Worm (Caenorhabditis elegans): ENCODE data around the gene srh-292.

Gene srh-292

DNA sequence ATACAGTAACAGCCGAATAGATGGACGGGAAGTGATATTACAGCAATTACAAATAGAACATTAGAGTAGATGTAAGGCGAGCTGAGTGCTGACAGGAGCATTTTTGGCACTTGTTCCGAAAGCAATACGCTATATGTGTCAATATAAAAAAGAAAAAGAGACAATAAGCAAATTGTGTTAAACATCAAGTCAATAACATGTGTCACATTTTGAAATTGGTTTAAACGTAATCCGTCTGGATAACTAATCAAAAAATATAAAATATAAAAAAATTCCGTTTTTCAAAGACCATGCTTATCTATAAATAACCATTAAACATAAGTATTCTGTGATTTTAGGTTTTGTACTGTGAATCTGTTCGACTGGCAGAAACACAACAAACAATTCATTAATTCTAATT lies 6.9 kb upstream of the srh-292 start, which contains the start of gene srh-288:
TSS of gene srh-288 (minus strand) at position 101 of the 400 bp plus-strand sequence.
- no peak for TF ChIP-seq nhr-47 (tag; optimal IDR thresholded peaks at IDR 0.05)

ce11 chrV:17798789-17799188 lies 3.8 kb upstream of the srh-292 start, which contains the start of gene srx-18:
TSS of gene srx-18 (minus strand) at chrV:17798889.
- no peak for TF ChIP-seq aha-1 (tag; optimal IDR thresholded peaks at IDR 0.05)
- TF ChIP-seq snpc-4 (tag; optimal IDR thresholded peaks at IDR 0.05), result no peak
- no peak for TF ChIP-seq elt-3 (tag; optimal IDR thresholded peaks at IDR 0.05)
- no peak for TF ChIP-seq ztf-4 (tag; optimal IDR thresholded peaks at IDR 0.05)
- no peak for TF ChIP-seq nhr-84 (tag; optimal IDR thresholded peaks at IDR 0.05)
- TF ChIP-seq fos-1 (tag; optimal IDR thresholded peaks at IDR 0.05), result no peak
- TF ChIP-seq unc-30 (tag; optimal IDR thresholded peaks at IDR 0.05), result no peak
- no peak for TF ChIP-seq nhr-19 (GFP tag; conservative IDR thresholded peaks at IDR 0.05)
- no peak for TF ChIP-seq dpl-1 (GFP tag; optimal IDR thresholded peaks at IDR 0.05)
- TF ChIP-seq zip-4 (GFP tag; optimal IDR thresholded peaks at IDR 0.05), result no peak
- no peak for TF ChIP-seq ceh-82 (tag; optimal IDR thresholded peaks at IDR 0.05)
- TF ChIP-seq nhr-85 (tag), result no peak

DNA sequence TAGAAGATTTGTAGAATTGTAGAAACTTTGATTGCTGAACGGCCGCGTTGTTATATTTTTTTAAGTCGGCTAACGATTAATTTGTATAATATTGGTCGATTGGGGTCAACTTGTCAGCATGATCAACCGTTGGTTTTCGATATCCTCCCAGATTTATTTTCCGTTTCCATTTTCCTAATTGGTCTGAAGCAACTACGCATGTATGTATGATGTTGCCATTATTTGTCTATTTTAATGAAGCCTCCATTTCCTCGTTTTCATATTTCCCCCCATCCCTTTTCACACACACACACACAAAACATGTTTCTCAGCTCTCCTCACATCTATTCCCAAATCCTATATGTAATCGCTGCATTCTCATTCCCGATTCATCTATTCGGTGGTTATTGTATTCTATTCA lies 2.0 kb upstream of the srh-292 start, which contains the start of gene srh-287:
TSS of gene srh-287 (plus strand) at position 301 of the 400 bp plus-strand sequence.
- TF ChIP-seq F16B12.6 (tag; optimal IDR thresholded peaks at IDR 0.05) (no peak), mdl-1 (tag; optimal IDR thresholded peaks at IDR 0.05) (no peak), lin-15B (tag; optimal IDR thresholded peaks at IDR 0.05) (no peak), lsy-2 (tag; optimal IDR thresholded peaks at IDR 0.05) (no peak), pax-3 (tag; optimal IDR thresholded peaks at IDR 0.05) (no peak), efl-3 (GFP tag; optimal IDR thresholded peaks at IDR 0.05) (no peak), pqm-1 (tag; optimal IDR thresholded peaks at IDR 0.05) (no peak), egl-27 (tag; optimal IDR thresholded peaks at IDR 0.05) (no peak), nhr-28 (tag; optimal IDR thresholded peaks at IDR 0.05) (no peak), tlp-1 (tag; optimal IDR thresholded peaks at IDR 0.05) (no peak), jun-1 (tag; optimal IDR thresholded peaks at IDR 0.05) (no peak), snpc-4 (tag; optimal IDR thresholded peaks at IDR 0.05) (no peak)

DNA sequence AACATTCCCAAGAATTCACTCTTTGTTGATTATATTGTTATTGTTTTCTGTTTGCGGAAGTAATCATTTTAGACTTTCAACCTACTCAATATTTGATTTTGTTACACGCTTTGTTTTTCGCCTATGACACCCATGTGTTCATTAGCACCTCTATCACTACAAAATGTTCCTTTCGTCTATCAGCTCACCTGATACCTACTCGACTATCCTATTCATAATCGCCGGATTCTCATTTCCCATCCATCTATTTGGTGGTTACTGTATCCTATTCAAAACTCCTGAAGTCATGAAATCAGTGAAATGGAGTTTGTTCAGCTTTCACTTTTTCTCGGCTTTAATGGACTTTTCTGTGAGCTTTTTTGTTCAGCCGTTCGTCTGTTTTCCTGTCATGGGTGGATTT lies 2.8 kb downstream of the srh-292 start, which contains the start of gene srh-291:
TSS of gene srh-291 (plus strand) at position 301 of the 400 bp plus-strand sequence.
- TF ChIP-seq hlh-4 (tag; optimal IDR thresholded peaks at IDR 0.05) (no peak), lin-39 (tag; optimal IDR thresholded peaks at IDR 0.05) (no peak), fos-1 (tag; optimal IDR thresholded peaks at IDR 0.05) (no peak), aha-1 (tag; optimal IDR thresholded peaks at IDR 0.05) (no peak), efl-1 (optimal IDR thresholded peaks at IDR 0.05) (no peak), efl-1 (GFP tag; optimal IDR thresholded peaks at IDR 0.05 in 1 of 2) (peak in 1 of 2 experiments; percentile 64)

ce11 chrV:17810053-17810452 lies 7.5 kb downstream of the srh-292 start, which contains the start of gene srh-296:
TSS of gene srh-296 (plus strand) at chrV:17810353.
- TF ChIP-seq zag-1 (tag; optimal IDR thresholded peaks at IDR 0.05), result no peak
- no peak for TF ChIP-seq egl-27 (tag; optimal IDR thresholded peaks at IDR 0.05)
- TF ChIP-seq lin-13 (GFP tag; optimal IDR thresholded peaks at IDR 0.05), result no peak
- no peak for TF ChIP-seq pax-3 (tag; optimal IDR thresholded peaks at IDR 0.05)
- no peak for TF ChIP-seq ztf-4 (tag; optimal IDR thresholded peaks at IDR 0.05)

DNA sequence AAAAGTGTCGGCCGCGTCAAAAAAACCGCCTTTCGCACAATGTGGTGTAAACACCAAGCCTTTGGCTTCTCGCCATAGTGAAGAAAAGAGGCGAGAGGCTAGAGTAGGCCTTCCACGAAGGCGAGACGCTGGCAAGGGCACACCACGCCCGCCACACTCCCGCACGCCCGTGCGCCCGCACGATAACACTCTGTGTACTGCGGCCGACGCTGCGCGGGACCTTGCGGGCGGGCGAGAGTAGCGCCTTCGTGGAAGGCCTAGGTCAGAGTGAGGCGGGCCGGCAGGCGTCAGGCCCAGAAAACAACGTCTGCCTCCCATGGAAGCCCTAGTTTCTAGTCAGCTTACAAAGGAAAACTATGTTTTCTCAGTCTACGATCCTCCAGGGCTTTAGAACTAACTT lies 9.6 kb downstream of the srh-292 start:
- TF ChIP-seq unc-30 (tag; optimal IDR thresholded peaks at IDR 0.05) (no peak), lsy-2 (tag; optimal IDR thresholded peaks at IDR 0.05) (no peak), lin-14 (GFP tag; optimal IDR thresholded peaks at IDR 0.05) (no peak), egl-13 (tag; optimal IDR thresholded peaks at IDR 0.05) (no peak), mab-9 (GFP tag; IDR thresholded peaks at IDR 0.05) (no peak), egl-27 (tag; optimal IDR thresholded peaks at IDR 0.05) (no peak), ama-1 (optimal IDR thresholded peaks at IDR 0.05) (no peak), nhr-28 (tag; optimal IDR thresholded peaks at IDR 0.05) (no peak), pag-3 (tag; optimal IDR thresholded peaks at IDR 0.05; ENCODE audit: borderline replicate concordance, insufficient read depth) (no peak), sox-4 (tag; optimal IDR thresholded peaks at IDR 0.05) (no peak), hlh-17 (GFP tag; optimal IDR thresholded peaks at IDR 0.05; ENCODE audit: borderline replicate concordance) (no peak), unc-98 (GFP tag; IDR thresholded peaks at IDR 0.05) (no peak), nhr-84 (tag; optimal IDR thresholded peaks at IDR 0.05) (no peak), ztf-11 (tag; optimal IDR thresholded peaks at IDR 0.05) (no peak), F16B12.6 (tag; optimal IDR thresholded peaks at IDR 0.05) (no peak)

Measured in whole organism, L1 larva.